Fruit fly (Drosophila melanogaster) whole organism, prepupa: ENCODE results near the gene Bet1.

ENCODE experiments used
- CG34406 ChIP-seq: fragments of 200-800 bp; sonication (Bioruptor generic); optimal IDR thresholded peaks from 3 replicates; lab custom pipeline; 2016; ENCODE audit warnings: missing biosample characterization, missing genetic modification characterization
- CG6808 ChIP-seq: fragments of 200-800 bp; sonication (Bioruptor generic); optimal IDR thresholded peaks from 3 replicates; lab custom pipeline; 2017; ENCODE audit warnings: missing biosample characterization, missing genetic modification characterization, mild to moderate bottlenecking, moderate library complexity, missing genetic modification reagents
- Hr38 ChIP-seq: sonication (Bioruptor generic); optimal IDR thresholded peaks from 2 replicates; lab custom pipeline; 2016; ENCODE audit warnings: missing biosample characterization, missing genetic modification characterization
- Hr39 ChIP-seq: fragments of 200-800 bp; sonication (Bioruptor generic); optimal IDR thresholded peaks from 2 replicates; lab custom pipeline; 2016; ENCODE audit warnings: missing biosample characterization, missing genetic modification characterization
- fd85E ChIP-seq: fragments of 200-800 bp; sonication (Bioruptor generic); optimal IDR thresholded peaks from 3 replicates; lab custom pipeline; 2016; ENCODE audit warnings: missing biosample characterization, missing genetic modification characterization
- net ChIP-seq: fragments of 200-800 bp; sonication (Bioruptor generic); optimal IDR thresholded peaks from 3 replicates; lab custom pipeline; 2016; ENCODE audit warnings: missing biosample characterization, missing genetic modification characterization

DNA sequence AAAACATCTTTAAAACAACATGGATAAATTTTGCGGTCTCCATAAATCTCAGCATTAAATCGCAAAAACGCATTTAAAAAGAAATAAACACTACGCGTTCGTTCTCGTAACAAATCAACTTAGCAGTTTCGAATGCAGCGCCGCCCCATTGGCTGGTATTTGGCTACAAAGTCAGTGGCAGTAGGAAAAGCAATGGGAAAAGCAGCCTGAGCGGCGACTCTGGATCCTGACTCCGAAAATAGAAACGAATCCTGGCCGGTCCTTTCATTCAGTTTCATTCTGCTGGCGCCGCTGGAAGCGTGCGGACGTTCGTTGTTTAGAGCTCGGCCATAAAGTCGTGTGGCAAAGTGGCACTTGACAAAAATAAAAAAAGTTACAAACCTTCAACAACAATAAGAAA, 14.3 kb downstream of the Bet1 start, which contains the start of gene CG14086:
- TF ChIP-seq CG34406, result no peak
- no peak for TF ChIP-seq fd85E (GFP tag; lab: Kevin White, UChicago)
- TF ChIP-seq CG6808, result no peak
- no peak for TF ChIP-seq Hr39 (GFP tag; lab: Kevin White, UChicago)
- TF ChIP-seq net (GFP tag; lab: Kevin White, UChicago), result no peak
- no peak for TF ChIP-seq Hr38
